Worm (Caenorhabditis elegans): ENCODE results near the gene dbl-1.

DNA sequence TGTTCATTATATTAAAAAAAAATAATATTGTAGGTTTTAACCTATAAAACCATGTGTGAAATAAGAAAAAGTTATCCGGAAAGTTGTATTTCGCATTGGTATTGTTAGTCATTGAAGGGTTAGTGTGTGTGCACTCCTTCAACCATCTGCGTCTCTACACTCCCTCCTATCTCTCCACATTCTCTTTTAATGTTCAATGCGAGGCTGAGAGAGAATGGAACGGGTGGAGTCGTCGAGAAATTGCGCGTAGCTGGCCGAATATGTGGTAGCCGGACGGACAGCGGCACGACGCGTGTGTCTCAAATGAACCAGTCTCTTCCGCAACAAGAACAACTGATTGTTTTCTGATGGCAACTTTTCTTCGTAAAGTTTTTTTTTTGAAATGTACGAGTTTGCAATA is 39.0 kb downstream of the dbl-1 start:
- TF ChIP-seq him-1 (tag; optimal IDR thresholded peaks at IDR 0.05): no peak
- no peak for TF ChIP-seq W03F9.2 (tag; optimal IDR thresholded peaks at IDR 0.05)
- TF ChIP-seq dao-5 (tag; optimal IDR thresholded peaks at IDR 0.05): no peak
